Fruit fly (Drosophila melanogaster): ENCODE measurements around the gene CG44303.

Gene CG44303

DNA sequence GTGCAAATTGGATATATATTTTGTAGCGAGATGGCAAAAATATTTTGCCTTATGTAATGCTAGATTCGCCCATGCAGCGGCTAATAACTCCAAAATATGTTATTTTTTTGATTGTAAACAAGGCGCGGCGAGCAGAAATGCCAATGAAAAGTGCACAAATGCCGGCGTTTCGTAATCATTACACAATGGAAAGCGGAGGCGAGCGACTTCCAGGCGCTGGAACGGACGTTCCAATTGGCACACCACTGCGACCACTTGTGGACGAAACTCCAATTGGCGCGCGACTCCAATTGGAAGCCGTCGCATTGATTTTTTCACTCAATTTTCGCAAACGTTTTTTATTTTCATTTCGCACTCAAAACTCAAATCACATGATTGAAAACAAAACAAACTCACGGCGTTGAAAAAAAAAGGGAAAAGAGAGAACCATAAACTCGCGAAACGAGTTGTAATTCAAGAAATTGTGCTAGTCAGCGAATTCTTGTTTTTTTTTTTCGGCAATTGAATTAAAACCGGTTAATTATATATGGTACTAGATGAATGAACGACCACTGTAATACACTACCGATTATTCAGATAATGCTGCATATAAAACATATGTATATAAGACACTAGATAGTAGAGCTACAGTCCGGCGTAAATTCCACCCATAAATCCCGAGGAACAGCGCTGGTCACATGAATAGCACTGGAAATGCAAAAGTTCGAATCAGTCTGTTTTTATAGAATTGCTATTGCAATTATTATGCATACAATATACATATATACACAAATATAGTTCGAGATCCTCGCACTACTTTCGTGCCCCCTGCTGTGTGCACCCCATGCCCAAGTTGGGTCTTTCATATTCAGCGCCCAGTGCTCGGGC lies 8.4 kb downstream of the CG44303 start, which contains the start of gene ND-ASHI:
TSS of gene ND-ASHI (minus strand) at position 484 of the 867 bp plus-strand sequence.
- peak; percentile 96 for TF ChIP-seq Snoo (tag; optimal IDR thresholded peaks at IDR 0.05)
- peak; percentile 92 for TF ChIP-seq gl (tag; optimal IDR thresholded peaks at IDR 0.05)
- TF ChIP-seq Ets98B (GFP tag; IDR thresholded peaks at IDR 0.05): peak; percentile 98
- peak; percentile 97 for TF ChIP-seq CG32121 (GFP tag; IDR thresholded peaks at IDR 0.05)
- peak; percentile 89 for TF ChIP-seq CG10348 (GFP tag; IDR thresholded peaks at IDR 0.05)
- peak; percentile 95 for TF ChIP-seq CG17806 (tag; optimal IDR thresholded peaks at IDR 0.05)
- TF ChIP-seq CG8159 (tag; optimal IDR thresholded peaks at IDR 0.05): peak; percentile 96
- TF ChIP-seq rn (GFP tag; IDR thresholded peaks at IDR 0.05): peak; percentile 92
- TF ChIP-seq CG8301 (tag; optimal IDR thresholded peaks at IDR 0.05): peak; percentile 97
- TF ChIP-seq CG14655 (GFP tag; optimal IDR thresholded peaks at IDR 0.05): peak; percentile 97
- peak; percentile 98 for TF ChIP-seq fd96Ca (GFP tag; IDR thresholded peaks at IDR 0.05)
- TF ChIP-seq D1 (tag; optimal IDR thresholded peaks at IDR 0.05): no peak
- TF ChIP-seq CG9948 (tag; optimal IDR thresholded peaks at IDR 0.05): peak; percentile 95
- peak; percentile 99 for TF ChIP-seq CG4496 (GFP tag; IDR thresholded peaks at IDR 0.05)
- TF ChIP-seq CG13204 (GFP tag; optimal IDR thresholded peaks at IDR 0.05): peak; percentile 93
- TF ChIP-seq Pif1B (GFP tag; optimal IDR thresholded peaks at IDR 0.05): peak; percentile 96
- TF ChIP-seq EcR (GFP tag; optimal IDR thresholded peaks at IDR 0.05): peak; percentile 61
- TF ChIP-seq CG34367 (tag; optimal IDR thresholded peaks at IDR 0.05): peak; percentile 97
- TF ChIP-seq CG12605 (GFP tag; IDR thresholded peaks at IDR 0.05): peak; percentile 97
- TF ChIP-seq Pif1A (GFP tag; optimal IDR thresholded peaks at IDR 0.05): peak; percentile 97
- TF ChIP-seq CG15710 (tag; optimal IDR thresholded peaks at IDR 0.05): peak; percentile 97

- no peak for TF ChIP-seq CG34367 (tag; optimal IDR thresholded peaks at IDR 0.05)
- no peak for TF ChIP-seq gl (tag; optimal IDR thresholded peaks at IDR 0.05)
- TF ChIP-seq CG12605 (GFP tag; IDR thresholded peaks at IDR 0.05): no peak
These were observed 9.3 kb downstream of the CG44303 start, which contains the start of gene Fum1 for dm6 chrX:6677826-6678489. TSS of gene Fum1 (plus strand) at chrX:6678424.

DNA sequence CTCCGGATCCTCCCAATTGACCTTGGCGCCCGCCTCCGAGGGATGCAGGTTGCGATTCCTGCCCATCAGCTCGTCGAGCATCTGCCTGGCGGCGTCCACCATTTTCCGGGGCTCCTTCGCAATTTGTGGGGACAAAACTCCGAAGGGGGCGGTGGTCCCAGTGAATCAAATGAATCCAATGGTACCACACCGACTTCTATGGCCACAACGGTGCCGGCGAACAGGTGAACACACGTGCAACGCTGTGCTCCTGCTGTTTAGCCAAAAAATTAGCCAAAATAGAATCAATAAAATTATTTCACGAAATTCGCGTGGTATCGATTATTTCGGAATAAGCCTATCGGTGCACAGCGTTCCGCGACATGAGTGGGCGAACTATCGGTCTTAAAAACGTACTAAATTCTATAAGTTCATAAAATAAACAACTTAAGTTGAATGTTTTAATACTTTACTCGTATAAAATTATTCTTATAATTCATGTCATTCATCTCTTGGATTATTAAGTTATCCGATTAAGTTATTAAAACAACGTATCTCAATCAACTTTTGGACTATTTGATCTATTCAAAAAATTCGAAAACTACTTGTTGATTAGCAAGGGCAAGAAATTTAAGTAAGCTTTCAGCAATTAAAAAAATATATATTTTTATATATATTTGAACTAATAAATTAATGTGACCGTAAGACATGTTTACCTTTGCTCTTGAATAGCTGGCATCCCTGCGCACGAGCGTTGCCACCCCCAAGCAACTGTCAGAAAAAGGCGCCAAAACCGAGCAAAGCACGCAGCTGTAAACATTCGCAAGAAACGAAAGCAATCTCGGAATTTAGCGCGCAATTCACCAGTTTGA lies 13.4 kb downstream of the CG44303 start, which contains the start of the genes CG3198 and Mcm6:
TSS of gene CG3198 (minus strand) at position 337 of the 851 bp plus-strand sequence.
TSS of gene Mcm6 (plus strand) at position 751 of the 851 bp plus-strand sequence.
- TF ChIP-seq rn (GFP tag; IDR thresholded peaks at IDR 0.05) (no peak), CG4496 (GFP tag; IDR thresholded peaks at IDR 0.05) (0 out of 3 replicates have a peak, but pooled peaks have one; percentile 16)

DNA sequence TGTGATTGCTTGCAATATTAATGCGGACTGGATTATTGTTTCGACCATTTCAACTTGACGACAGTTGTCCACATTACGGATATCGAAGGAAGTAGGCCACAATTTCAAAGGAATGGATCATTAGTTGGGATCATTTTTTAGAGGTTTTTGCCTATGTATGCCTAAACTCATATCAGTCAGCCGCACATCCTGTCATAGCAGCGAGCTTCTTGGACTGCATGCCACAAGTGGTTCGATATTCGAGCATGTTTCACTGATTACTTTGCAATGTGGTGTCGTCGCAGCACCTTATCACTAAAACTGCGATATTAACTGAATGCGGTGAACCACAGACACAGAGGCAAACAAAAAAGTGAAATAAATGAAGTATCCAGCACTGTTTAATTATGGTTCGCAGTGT lies 23.2 kb downstream of the CG44303 start:
- no peak for TF ChIP-seq D1 (tag; optimal IDR thresholded peaks at IDR 0.05)
- TF ChIP-seq CG9948 (tag; optimal IDR thresholded peaks at IDR 0.05): no peak
- TF ChIP-seq CG8159 (tag; optimal IDR thresholded peaks at IDR 0.05): no peak

DNA sequence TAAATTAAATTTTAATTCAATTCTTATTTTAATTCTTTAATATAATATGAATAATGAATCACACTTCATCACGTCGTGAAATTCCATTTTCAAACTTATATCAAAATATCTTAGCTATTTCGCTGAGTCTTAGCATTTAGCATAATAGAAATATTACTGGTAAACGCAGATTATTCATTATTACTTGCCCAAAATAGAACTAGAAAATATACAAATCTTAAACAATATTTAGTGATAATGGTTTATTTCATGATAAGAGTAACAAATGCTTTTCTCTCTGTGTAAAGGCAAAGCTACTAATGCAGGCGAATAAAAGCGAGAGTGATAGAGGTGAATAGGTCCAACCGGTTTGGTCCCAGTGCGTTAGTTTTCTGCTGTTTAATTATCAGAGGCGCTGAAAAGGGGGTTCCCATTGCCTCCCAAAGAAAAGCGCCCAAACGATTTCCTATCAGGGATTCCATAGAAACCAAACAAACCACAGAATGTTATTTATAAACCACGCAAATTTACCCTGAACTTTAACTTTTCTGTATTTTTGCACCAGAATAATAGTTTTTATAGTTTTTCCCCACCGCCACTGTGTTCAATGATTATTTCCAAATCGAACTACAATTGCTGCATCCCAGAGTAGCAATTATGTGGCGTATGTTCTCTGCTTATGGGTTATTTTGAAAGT lies 24.2 kb downstream of the CG44303 start:
- no peak for TF ChIP-seq EcR (GFP tag; optimal IDR thresholded peaks at IDR 0.05)
- no peak; the same call in none of the 2 replicates for TF ChIP-seq CG12605 (GFP tag; IDR thresholded peaks at IDR 0.05)
- peak; percentile 64 for TF ChIP-seq CG32121 (GFP tag; IDR thresholded peaks at IDR 0.05)
- no peak for TF ChIP-seq gl (tag; optimal IDR thresholded peaks at IDR 0.05)
- peak; percentile 79 for TF ChIP-seq CG14655 (GFP tag; optimal IDR thresholded peaks at IDR 0.05)
- peak; percentile 67 for TF ChIP-seq CG4496 (GFP tag; IDR thresholded peaks at IDR 0.05)
- TF ChIP-seq CG10348 (GFP tag; IDR thresholded peaks at IDR 0.05): no peak
- peak; percentile 88 for TF ChIP-seq fd96Ca (GFP tag; IDR thresholded peaks at IDR 0.05)
- no peak for TF ChIP-seq CG17806 (tag; optimal IDR thresholded peaks at IDR 0.05)
- TF ChIP-seq Pif1B (GFP tag; optimal IDR thresholded peaks at IDR 0.05): peak; percentile 2
- TF ChIP-seq CG13204 (GFP tag; optimal IDR thresholded peaks at IDR 0.05): no peak
- TF ChIP-seq CG15710 (tag; optimal IDR thresholded peaks at IDR 0.05): no peak
- TF ChIP-seq rn (GFP tag; IDR thresholded peaks at IDR 0.05): no peak
- no peak for TF ChIP-seq CG8159 (tag; optimal IDR thresholded peaks at IDR 0.05)
- peak; percentile 69 for TF ChIP-seq Ets98B (GFP tag; IDR thresholded peaks at IDR 0.05)
- no peak for TF ChIP-seq Snoo (tag; optimal IDR thresholded peaks at IDR 0.05)
- no peak for TF ChIP-seq CG34367 (tag; optimal IDR thresholded peaks at IDR 0.05)
- no peak for TF ChIP-seq Pif1A (GFP tag; optimal IDR thresholded peaks at IDR 0.05)
- TF ChIP-seq D1 (tag; optimal IDR thresholded peaks at IDR 0.05): no peak
- TF ChIP-seq CG8301 (tag; optimal IDR thresholded peaks at IDR 0.05): peak; percentile 39
- peak; percentile 23 for TF ChIP-seq CG9948 (tag; optimal IDR thresholded peaks at IDR 0.05)

Measured in whole organism, pupa.